Worm (Caenorhabditis elegans) whole organism, L3 larva: Measurements from ENCODE around the gene B0416.4.

Experiments used
- ZK546.5 ChIP-seq: sonication (generic microtip); optimal IDR thresholded peaks from 2 replicates; lab custom pipeline; 2017; ENCODE audit warnings: missing biosample characterization, missing genetic modification characterization
- ama-1 ChIP-seq: fragments of 150-350 bp; optimal IDR thresholded peaks from 2 replicates; lab custom pipeline; 2018
- ceh-82 ChIP-seq: fragments of 150-350 bp; optimal IDR thresholded peaks from 2 replicates; lab custom pipeline; 2014; ENCODE audit warnings: missing biosample characterization, missing genetic modification characterization
- lin-15B ChIP-seq: fragments of 150-350 bp; optimal IDR thresholded peaks from 2 replicates; lab custom pipeline; 2014; ENCODE audit warnings: missing biosample characterization, missing genetic modification characterization
- mdl-1 ChIP-seq: fragments of 150-350 bp; optimal IDR thresholded peaks from 2 replicates; lab custom pipeline; 2014; ENCODE audit warnings: missing biosample characterization, missing genetic modification characterization
- sea-2 ChIP-seq: fragments of 150-350 bp; sonication (generic microtip); optimal IDR thresholded peaks from 4 replicates; lab custom pipeline; 2014; ENCODE audit warnings: missing biosample characterization, missing genetic modification reagents, missing genetic modification characterization
- unc-39 ChIP-seq: sonication (generic microtip); optimal IDR thresholded peaks from 4 replicates; lab custom pipeline; 2017; ENCODE audit warnings: missing biosample characterization, missing genetic modification characterization
- unc-62 ChIP-seq: fragments of 150-350 bp; sonication (generic microtip); optimal IDR thresholded peaks from 4 replicates; lab custom pipeline; 2014; ENCODE audit warnings: missing biosample characterization, missing genetic modification reagents, missing genetic modification characterization

ce11 chrX:9314397-9314796, 35.6 kb downstream of the B0416.4 start, which contains the start of gene ttr-38:
- TF ChIP-seq mdl-1 (tag; lab: Kevin White, UChicago) (no peak), lin-15B (tag; lab: Kevin White, UChicago) (no peak), unc-62 (GFP tag; lab: Kevin White, UChicago) (no peak), ama-1 (lab: Kevin White, UChicago) (no peak), ceh-82 (tag; lab: Kevin White, UChicago) (no peak), ZK546.5 (tag; lab: Kevin White, UChicago) (no peak), unc-39 (tag; lab: Kevin White, UChicago) (no peak), sea-2 (GFP tag; lab: Kevin White, UChicago) (no peak)
